Worm (Caenorhabditis elegans) whole organism, L1 larva: Measurements from ENCODE around the gene C03B8.3.

Experiments used
- C16A3.4 ChIP-seq: fragments of 150-350 bp; optimal IDR thresholded peaks from 2 replicates; lab custom pipeline; 2014; ENCODE audit warnings: missing biosample characterization, missing genetic modification characterization
- aly-2 ChIP-seq: fragments of 150-350 bp; optimal IDR thresholded peaks from 2 replicates; lab custom pipeline; 2014; ENCODE audit warnings: missing biosample characterization, missing genetic modification characterization
- elt-3 ChIP-seq, 6 experiments: fragments of 150-350 bp in 1 of 6; sonication (generic microtip); optimal IDR thresholded peaks; 2 replicates each; lab custom pipeline; 2017 to 2018; ENCODE audit warnings: missing biosample characterization in 6 of 6, missing genetic modification characterization in 6 of 6, inconsistent platforms in 1 of 6
- lin-15B ChIP-seq: fragments of 150-350 bp; sonication (generic microtip); optimal IDR thresholded peaks from 3 replicates; lab custom pipeline; 2014; ENCODE audit warnings: missing biosample characterization, missing genetic modification characterization
- nhr-237 ChIP-seq: fragments of 150-350 bp; optimal IDR thresholded peaks from 2 replicates; lab custom pipeline; 2014; ENCODE audit warnings: missing biosample characterization, missing genetic modification characterization
- skn-1 ChIP-seq: fragments of 150-350 bp; optimal IDR thresholded peaks from 2 replicates; lab custom pipeline; 2014; ENCODE audit warnings: missing biosample characterization, missing genetic modification characterization

- TF ChIP-seq nhr-237 (tag; lab: Kevin White, UChicago) (no peak), C16A3.4 (tag; lab: Kevin White, UChicago) (no peak), aly-2 (tag; lab: Kevin White, UChicago) (no peak), lin-15B (tag; lab: Kevin White, UChicago) (no peak), elt-3 (tag; optimal IDR thresholded peaks at IDR 0.05; lab: Kevin White, UChicago) (no peak), skn-1 (tag; lab: Kevin White, UChicago) (no peak)
Observed at ce11 chrIII:7694274-7694673, 17.8 kb upstream of the C03B8.3 start, which contains the start of gene C18H2.5.
